Worm (Caenorhabditis elegans): Measurements from ENCODE around the gene clec-128.

DNA sequence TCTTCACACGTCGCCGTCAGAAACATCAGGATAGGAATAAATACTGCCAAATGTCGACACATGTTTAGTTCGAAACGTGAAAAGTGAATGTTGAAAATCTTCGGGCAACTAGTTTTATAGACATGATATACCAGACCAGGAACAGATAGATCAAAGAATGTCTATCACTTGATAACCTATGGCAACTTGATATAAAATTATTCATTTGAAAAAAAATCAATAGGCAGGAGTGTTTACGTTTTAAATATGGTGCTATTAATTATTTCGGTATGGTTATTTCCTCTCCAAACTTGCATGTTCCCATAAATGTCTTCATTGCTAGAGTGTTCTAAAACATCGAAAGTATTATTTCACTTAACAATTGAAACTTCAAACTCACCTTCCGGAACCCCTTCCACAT lies 9.3 kb downstream of the clec-128 start, which contains the start of gene W10G11.2:
- no peak for TF ChIP-seq F52B5.7 (tag; optimal IDR thresholded peaks at IDR 0.05)
- no peak for TF ChIP-seq K12H6.12 (tag; optimal IDR thresholded peaks at IDR 0.05)
- TF ChIP-seq hlh-12 (tag; optimal IDR thresholded peaks at IDR 0.05), result no peak
- no peak for TF ChIP-seq Y67H2A.10 (GFP tag; conservative IDR thresholded peaks at IDR 0.05)
- no peak for TF ChIP-seq efl-1 (GFP tag; optimal IDR thresholded peaks at IDR 0.05)
